Worm (Caenorhabditis elegans) whole organism, young adult: ENCODE measurements around the gene Y14H12A.1.

ENCODE experiments used
- Y53F4B.3 ChIP-seq: fragments of 200-800 bp; sonication (Bioruptor generic); IDR thresholded peaks from 2 replicates; pipeline ENCODE4 v1.3.6; 2022; ENCODE audit warnings: missing genetic modification reagents, missing genetic modification characterization, missing compliant biosample characterization
- cebp-2 ChIP-seq: fragments of 200-800 bp; sonication (Bioruptor generic); IDR thresholded peaks from 2 replicates; pipeline ENCODE4 v1.3.6; 2022; ENCODE audit warnings: missing genetic modification characterization, missing compliant biosample characterization
- die-1 ChIP-seq: sonication (generic microtip); optimal IDR thresholded peaks from 2 replicates; lab custom pipeline; 2016; ENCODE audit warnings: missing genotype, mild to moderate bottlenecking, missing genetic modification characterization, missing compliant biosample characterization
- mes-4 ChIP-seq: sonication (generic microtip); optimal IDR thresholded peaks from 2 replicates; lab custom pipeline; 2016; ENCODE audit warnings: missing genotype, missing genetic modification characterization, missing compliant biosample characterization
- nfya-1 ChIP-seq: sonication (generic microtip); optimal IDR thresholded peaks from 2 replicates; lab custom pipeline; 2017; ENCODE audit warnings: antibody characterized with exemption, missing compliant biosample characterization, missing genetic modification characterization, borderline replicate concordance; ENCODE audit not compliant: insufficient read depth
- somi-1 ChIP-seq: fragments of 200-800 bp; sonication (Bioruptor generic); optimal IDR thresholded peaks from 2 replicates; lab custom pipeline; 2018; ENCODE audit warnings: mild to moderate bottlenecking, missing genetic modification characterization, missing compliant biosample characterization
- sptf-2 ChIP-seq: fragments of 200-800 bp; sonication (Bioruptor generic); optimal IDR thresholded peaks from 2 replicates; lab custom pipeline; 2018; ENCODE audit warnings: mild to moderate bottlenecking, missing genetic modification characterization, missing compliant biosample characterization
- unc-62 ChIP-seq: fragments of 150-350 bp; optimal IDR thresholded peaks from 2 replicates; lab custom pipeline; 2014; ENCODE audit warnings: missing biosample characterization, missing genetic modification reagents, missing genetic modification characterization

- TF ChIP-seq nfya-1 (tag; lab: Kevin White, UChicago) (no peak), Y53F4B.3 (GFP tag; lab: Robert Waterston, UW) (no peak), cebp-2 (GFP tag; lab: Robert Waterston, UW) (no peak), die-1 (tag; lab: Kevin White, UChicago) (no peak), unc-62 (GFP tag; lab: Kevin White, UChicago) (no peak), mes-4 (tag; lab: Kevin White, UChicago) (no peak), sptf-2 (GFP tag; lab: Kevin White, UChicago) (no peak), somi-1 (GFP tag; lab: Kevin White, UChicago) (no peak)
These were observed 38.2 kb upstream of the Y14H12A.1 start for ce11 chrII:3954838-3955237.
